Worm (Caenorhabditis elegans) whole organism, L4 larva: ENCODE measurements around the gene srw-141.

ENCODE experiments used
- D1046.2 ChIP-seq: fragments of 200-800 bp; sonication (Bioruptor generic); IDR thresholded peaks from 2 replicates; pipeline ENCODE4 v1.3.6; 2022; ENCODE audit warnings: missing genetic modification characterization, missing compliant biosample characterization
- F10B5.3 ChIP-seq: sonication (generic microtip); optimal IDR thresholded peaks from 2 replicates; lab custom pipeline; 2016; ENCODE audit warnings: mild to moderate bottlenecking, missing genetic modification characterization, missing compliant biosample characterization
- F26F4.8 ChIP-seq: fragments of 200-800 bp; sonication (Bioruptor generic); conservative IDR thresholded peaks from 2 replicates; pipeline ENCODE4 v1.3.6; 2022; ENCODE audit warnings: missing genetic modification characterization, missing compliant biosample characterization
- F37D6.2 ChIP-seq: sonication (generic microtip); optimal IDR thresholded peaks from 2 replicates; lab custom pipeline; 2016; ENCODE audit warnings: mild to moderate bottlenecking, missing genetic modification characterization, missing compliant biosample characterization
- T26A8.4 ChIP-seq: fragments of 200-800 bp; sonication (Bioruptor generic); IDR thresholded peaks from 2 replicates; pipeline ENCODE4 v1.3.6; 2022; ENCODE audit warnings: missing genetic modification characterization, missing compliant biosample characterization
- Y48G9A.11 ChIP-seq: fragments of 200-800 bp; sonication (Bioruptor generic); IDR thresholded peaks from 2 replicates; pipeline ENCODE4 v1.3.6; 2022; ENCODE audit warnings: missing genetic modification reagents, missing genetic modification characterization, missing compliant biosample characterization
- Y5F2A.4 ChIP-seq: fragments of 200-800 bp; sonication (Bioruptor generic); optimal IDR thresholded peaks from 2 replicates; lab custom pipeline; 2018; ENCODE audit warnings: mild to moderate bottlenecking, missing genetic modification characterization, missing compliant biosample characterization
- ZK546.5 ChIP-seq, 2 experiments: sonication (generic microtip); optimal IDR thresholded peaks; 2 replicates each; lab custom pipeline; 2017; ENCODE audit warnings: missing biosample characterization in 2 of 2, missing genetic modification characterization in 2 of 2
- aly-2 ChIP-seq: sonication (generic microtip); optimal IDR thresholded peaks from 2 replicates; lab custom pipeline; 2018; ENCODE audit warnings: missing biosample characterization, missing genetic modification characterization
- ama-1 ChIP-seq: fragments of 150-350 bp; optimal IDR thresholded peaks from 2 replicates; lab custom pipeline; 2014; ENCODE audit warnings: inconsistent platforms, mixed read lengths
- attf-4 ChIP-seq: sonication (generic microtip); optimal IDR thresholded peaks from 3 replicates; lab custom pipeline; 2017; ENCODE audit warnings: missing biosample characterization, missing genetic modification characterization
- ceh-28 ChIP-seq: fragments of 150-350 bp; optimal IDR thresholded peaks from 2 replicates; lab custom pipeline; 2014; ENCODE audit warnings: missing biosample characterization, missing genetic modification reagents, missing genetic modification characterization
- ceh-62 ChIP-seq: sonication (generic microtip); optimal IDR thresholded peaks from 2 replicates; lab custom pipeline; 2017; ENCODE audit warnings: missing biosample characterization, missing genetic modification characterization
- daf-19 ChIP-seq: fragments of 200-800 bp; sonication (Bioruptor generic); conservative IDR thresholded peaks from 2 replicates; pipeline ENCODE4 v1.3.6; 2022; ENCODE audit warnings: missing genetic modification characterization, missing compliant biosample characterization
- dmd-6 ChIP-seq: fragments of 200-800 bp; sonication (Bioruptor generic); IDR thresholded peaks from 2 replicates; pipeline ENCODE4 v1.3.6; 2022; ENCODE audit warnings: missing genetic modification reagents, missing genetic modification characterization, missing compliant biosample characterization
- dpl-1 ChIP-seq: fragments of 150-350 bp; optimal IDR thresholded peaks from 2 replicates; lab custom pipeline; 2014; ENCODE audit warnings: missing biosample characterization, missing genetic modification reagents, missing genetic modification characterization
- hif-1 ChIP-seq, 2 experiments: sonication (generic microtip); optimal IDR thresholded peaks; 2 replicates each; lab custom pipeline; 2016 to 2017; ENCODE audit warnings: missing compliant biosample characterization in 2 of 2, missing genetic modification characterization in 2 of 2, missing genetic modification reagents in 2 of 2, missing genotype in 2 of 2, mild to moderate bottlenecking in 1 of 2
- lir-3 ChIP-seq: sonication (generic microtip); optimal IDR thresholded peaks from 2 replicates; lab custom pipeline; 2016; ENCODE audit warnings: mild to moderate bottlenecking, missing genetic modification characterization, missing compliant biosample characterization
- lsy-2 ChIP-seq, 2 experiments: fragments of 150-350 bp in 1 of 2; sonication (generic microtip) in 1 of 2; optimal IDR thresholded peaks; 2 replicates each; lab custom pipeline; 2014 to 2017; ENCODE audit warnings: missing biosample characterization in 2 of 2, missing genetic modification characterization in 2 of 2
- mdt-29 ChIP-seq: fragments of 200-800 bp; sonication (Bioruptor generic); IDR thresholded peaks from 2 replicates; pipeline ENCODE4 v1.3.6; 2022; ENCODE audit warnings: missing genetic modification reagents, missing genetic modification characterization, missing compliant biosample characterization
- mep-1 ChIP-seq: fragments of 150-350 bp; sonication (generic microtip); optimal IDR thresholded peaks from 3 replicates; lab custom pipeline; 2014; ENCODE audit warnings: missing biosample characterization, missing genetic modification characterization
- mes-2 ChIP-seq: sonication (generic microtip); optimal IDR thresholded peaks from 2 replicates; lab custom pipeline; 2016; ENCODE audit warnings: missing genotype, mild to moderate bottlenecking, missing genetic modification characterization, missing compliant biosample characterization; ENCODE audit not compliant: poor library complexity, severe bottlenecking
- nhr-102 ChIP-seq: sonication (generic microtip); optimal IDR thresholded peaks from 2 replicates; lab custom pipeline; 2016; ENCODE audit warnings: mild to moderate bottlenecking, missing genetic modification characterization, moderate library complexity, missing compliant biosample characterization
- nhr-11 ChIP-seq: fragments of 150-350 bp; optimal IDR thresholded peaks from 2 replicates; lab custom pipeline; 2014; ENCODE audit warnings: missing biosample characterization, missing genetic modification characterization
- nhr-237 ChIP-seq: sonication (generic microtip); optimal IDR thresholded peaks from 2 replicates; lab custom pipeline; 2017; ENCODE audit warnings: missing biosample characterization, missing genetic modification characterization
- nhr-25 ChIP-seq: sonication (generic microtip); optimal IDR thresholded peaks from 2 replicates; lab custom pipeline; 2017; ENCODE audit warnings: missing genetic modification characterization, mild to moderate bottlenecking, missing compliant biosample characterization, antibody characterized with exemption, moderate library complexity, borderline replicate concordance; ENCODE audit not compliant: insufficient read depth
- nhr-6 ChIP-seq: fragments of 150-350 bp; optimal IDR thresholded peaks from 2 replicates; lab custom pipeline; 2014; ENCODE audit warnings: missing biosample characterization, missing genetic modification characterization
- nhr-76 ChIP-seq: fragments of 150-350 bp; optimal IDR thresholded peaks from 2 replicates; lab custom pipeline; 2014; ENCODE audit warnings: missing biosample characterization, missing genetic modification characterization
- pha-4 ChIP-seq, 2 experiments: fragments of 150-350 bp in 1 of 2; fragments of 200-800 bp in 1 of 2; sonication (Bioruptor generic) in 1 of 2; IDR thresholded peaks in 1 of 2; optimal IDR thresholded peaks in 1 of 2; 2 replicates each; pipeline versions ENCODE4 v1.3.6 to Lab custom; 2014 to 2022; ENCODE audit warnings: missing genetic modification characterization in 2 of 2, missing genetic modification reagents in 2 of 2, missing biosample characterization in 1 of 2, missing compliant biosample characterization in 1 of 2
- php-3 ChIP-seq: fragments of 200-800 bp; sonication (Bioruptor generic); IDR thresholded peaks from 2 replicates; pipeline ENCODE4 v1.3.6; 2022; ENCODE audit warnings: missing genetic modification reagents, missing genetic modification characterization, missing compliant biosample characterization
- skn-1 ChIP-seq: fragments of 150-350 bp; optimal IDR thresholded peaks from 2 replicates; lab custom pipeline; 2014; ENCODE audit warnings: missing biosample characterization, missing genetic modification characterization
- snpc-4 ChIP-seq: fragments of 150-350 bp; optimal IDR thresholded peaks from 2 replicates; lab custom pipeline; 2014; ENCODE audit warnings: missing biosample characterization, missing genetic modification characterization
- unc-130 ChIP-seq: sonication (generic microtip); optimal IDR thresholded peaks from 2 replicates; lab custom pipeline; 2016; ENCODE audit warnings: missing genetic modification reagents, missing genetic modification characterization, missing compliant biosample characterization
- unc-62 ChIP-seq, 3 experiments: fragments of 150-350 bp in 1 of 3; sonication (generic microtip); optimal IDR thresholded peaks in 2 of 3; peaks in 1 of 3; 1 replicate in 1 of 3; 2 replicates in 2 of 3; lab custom pipeline; 2014 to 2017; ENCODE audit warnings: missing biosample characterization in 3 of 3, missing genetic modification characterization in 3 of 3, missing genetic modification reagents in 3 of 3, missing genotype in 1 of 3
- zfp-3 ChIP-seq: fragments of 200-800 bp; sonication (Bioruptor generic); conservative IDR thresholded peaks from 2 replicates; pipeline ENCODE4 v1.3.6; 2022; ENCODE audit warnings: missing genetic modification reagents, missing genetic modification characterization, missing compliant biosample characterization
- zip-11 ChIP-seq: fragments of 200-800 bp; sonication (Bioruptor generic); IDR thresholded peaks from 2 replicates; pipeline ENCODE4 v1.3.6; 2022; ENCODE audit warnings: missing genetic modification characterization, missing compliant biosample characterization

Gene srw-141

ce11 chrV:2945602-2946001 lies 7.2 kb upstream of the srw-141 start, which contains the start of gene srh-87:
Gene srh-87 (minus strand): TSS chrV:2945702.
- TF ChIP-seq mep-1 (no peak), nhr-102 (tag; lab: Kevin White, UChicago) (no peak), attf-4 (tag; lab: Kevin White, UChicago) (no peak)
- TF ChIP-seq, all 104 proteins: peak for 0

- no peak for TF ChIP-seq nhr-76 (tag; lab: Kevin White, UChicago)
- TF ChIP-seq nhr-6 (tag; lab: Kevin White, UChicago): no peak
- TF ChIP-seq aly-2: no peak
- no peak for TF ChIP-seq nhr-237
- no peak for TF ChIP-seq lsy-2 (tag; optimal IDR thresholded peaks at IDR 0.05; lab: Kevin White, UChicago)
- TF ChIP-seq php-3 (GFP tag; lab: Robert Waterston, UW): no peak
- no peak for TF ChIP-seq nhr-25
- no peak for TF ChIP-seq snpc-4
- no peak for TF ChIP-seq ceh-28
- TF ChIP-seq mdt-29 (GFP tag; lab: Robert Waterston, UW): no peak
- no peak for TF ChIP-seq unc-130 (GFP tag; lab: Kevin White, UChicago)
- TF ChIP-seq F37D6.2 (tag; lab: Kevin White, UChicago): no peak
- TF ChIP-seq mes-2: no peak
- no peak for TF ChIP-seq lir-3
- no peak for TF ChIP-seq pha-4 (GFP tag; IDR thresholded peaks at IDR 0.05; lab: Robert Waterston, UW)
- no peak for TF ChIP-seq pha-4 (tag; optimal IDR thresholded peaks at IDR 0.05; lab: Kevin White, UChicago)
- no peak for TF ChIP-seq zfp-3 (GFP tag; lab: Robert Waterston, UW)
- no peak for TF ChIP-seq Y48G9A.11
- no peak for TF ChIP-seq F26F4.8 (GFP tag; lab: Robert Waterston, UW)
- TF ChIP-seq, all 104 proteins: peak for 0
Measured at ce11 chrV:2943859-2944258, 5.5 kb upstream of the srw-141 start, which contains the start of gene srw-137. Gene srw-137 (minus strand): TSS chrV:2943959.

- no peak for TF ChIP-seq dmd-6 (GFP tag; lab: Robert Waterston, UW)
- no peak for TF ChIP-seq T26A8.4 (GFP tag; lab: Robert Waterston, UW)
- peak in 1 of 2 experiments; percentile 94 for TF ChIP-seq unc-62 (GFP tag; optimal IDR thresholded peaks at IDR 0.05 in 1 of 2; lab: Kevin White, UChicago)
- no peak for TF ChIP-seq unc-62 (tag; optimal IDR thresholded peaks at IDR 0.05; lab: Kevin White, UChicago)
- no peak for TF ChIP-seq snpc-4
- TF ChIP-seq php-3 (GFP tag; lab: Robert Waterston, UW): no peak
- no peak for TF ChIP-seq daf-19 (GFP tag; lab: Robert Waterston, UW)
- TF ChIP-seq ceh-62 (tag; lab: Kevin White, UChicago): no peak
- TF ChIP-seq F10B5.3 (tag; lab: Kevin White, UChicago): no peak
Measured at ce11 chrV:2942247-2942646, 3.9 kb upstream of the srw-141 start.

ce11 chrV:2941405-2941804 lies 3.0 kb upstream of the srw-141 start, which contains the start of gene srw-143:
Gene srw-143 (minus strand): TSS chrV:2941505.
- TF ChIP-seq pha-4 (GFP tag; IDR thresholded peaks at IDR 0.05; lab: Robert Waterston, UW): no peak
- TF ChIP-seq pha-4 (tag; optimal IDR thresholded peaks at IDR 0.05; lab: Kevin White, UChicago): no peak
- no peak for TF ChIP-seq F10B5.3 (tag; lab: Kevin White, UChicago)
- no peak for TF ChIP-seq nhr-102 (tag; lab: Kevin White, UChicago)
- no peak for TF ChIP-seq skn-1 (tag; lab: Kevin White, UChicago)
- no peak for TF ChIP-seq lir-3
- TF ChIP-seq nhr-11: no peak

- TF ChIP-seq dpl-1 (no peak), ama-1 (no peak), unc-130 (GFP tag; lab: Kevin White, UChicago) (no peak), ZK546.5 (tag; optimal IDR thresholded peaks at IDR 0.05; lab: Kevin White, UChicago) (no peak), nhr-6 (tag; lab: Kevin White, UChicago) (no peak), snpc-4 (no peak), zip-11 (GFP tag; lab: Robert Waterston, UW) (no peak), D1046.2 (GFP tag; lab: Robert Waterston, UW) (no peak), Y5F2A.4 (GFP tag; lab: Kevin White, UChicago) (no peak), hif-1 (tag; optimal IDR thresholded peaks at IDR 0.05; lab: Kevin White, UChicago) (no peak)
Measured at ce11 chrV:2934075-2934474, 4.3 kb downstream of the srw-141 start, which contains the start of gene srh-247. Gene srh-247 (minus strand): TSS chrV:2934175.
